Worm (Caenorhabditis elegans) whole organism, early embryonic: Measurements from ENCODE around the gene Y57G7A.6.

Experiments
- F13C5.2 ChIP-seq: sonication (generic microtip); optimal IDR thresholded peaks from 2 replicates; lab custom pipeline; 2017; ENCODE audit warnings: mild to moderate bottlenecking, missing genetic modification characterization, inconsistent platforms, missing compliant biosample characterization
- flt-1 ChIP-seq: fragments of 200-800 bp; sonication (Bioruptor generic); IDR thresholded peaks from 2 replicates; pipeline ENCODE4 v1.3.6; 2022; ENCODE audit warnings: missing genetic modification characterization, missing compliant biosample characterization
- hmbx-1 ChIP-seq: sonication (generic microtip); optimal IDR thresholded peaks from 2 replicates; lab custom pipeline; 2016; ENCODE audit warnings: mild to moderate bottlenecking, missing genetic modification characterization, missing compliant biosample characterization
- hmg-4 ChIP-seq: fragments of 200-800 bp; sonication (Bioruptor generic); optimal IDR thresholded peaks from 2 replicates; lab custom pipeline; 2018; ENCODE audit warnings: mild to moderate bottlenecking, missing genetic modification characterization, missing compliant biosample characterization
- hnd-1 ChIP-seq: sonication (generic microtip); optimal IDR thresholded peaks from 2 replicates; lab custom pipeline; 2016; ENCODE audit warnings: missing genetic modification characterization, missing compliant biosample characterization
- scrt-1 ChIP-seq: fragments of 200-800 bp; sonication (Bioruptor generic); IDR thresholded peaks from 2 replicates; pipeline ENCODE4 v1.3.6; 2022; ENCODE audit warnings: missing genetic modification characterization, missing compliant biosample characterization
- sea-1 ChIP-seq: fragments of 200-800 bp; sonication (Bioruptor generic); conservative IDR thresholded peaks from 2 replicates; pipeline ENCODE4 v1.3.6; 2022; ENCODE audit warnings: missing genetic modification characterization, missing compliant biosample characterization
- tbx-11 ChIP-seq: fragments of 200-800 bp; sonication (Bioruptor generic); IDR thresholded peaks from 2 replicates; pipeline ENCODE4 v1.3.6; 2022; ENCODE audit warnings: missing genetic modification characterization, missing compliant biosample characterization
- tra-4 ChIP-seq: sonication (generic microtip); optimal IDR thresholded peaks from 2 replicates; lab custom pipeline; 2017; ENCODE audit warnings: missing genetic modification characterization, missing compliant biosample characterization

DNA sequence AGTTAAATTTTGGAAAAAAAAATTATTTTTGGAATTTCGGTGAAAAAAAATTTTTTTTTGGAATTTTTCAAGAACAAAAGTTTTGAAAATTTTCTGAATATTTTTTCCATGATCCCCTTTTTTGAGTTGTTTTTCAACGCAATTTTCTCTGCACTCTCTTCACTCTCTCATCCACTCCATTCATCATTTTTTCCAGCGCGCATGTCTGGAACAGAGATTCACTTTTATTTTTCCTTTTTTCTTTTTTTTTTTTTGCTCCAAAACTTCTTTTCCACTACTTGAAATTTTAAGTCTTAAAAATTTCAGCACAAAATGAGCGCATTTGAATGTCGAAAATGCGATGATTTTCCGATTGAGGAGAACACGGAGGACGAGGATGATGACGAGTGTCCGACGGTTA lies 41.3 kb upstream of the Y57G7A.6 start, which contains the start of gene jip-1:
- TF ChIP-seq flt-1 (GFP tag; lab: Robert Waterston, UW) = no peak
- TF ChIP-seq scrt-1 (GFP tag; lab: Robert Waterston, UW) = no peak
- TF ChIP-seq tra-4 = no peak
- TF ChIP-seq hnd-1 = no peak
- no peak for TF ChIP-seq hmbx-1 (tag; lab: Kevin White, UChicago)
- no peak for TF ChIP-seq hmg-4 (GFP tag; lab: Kevin White, UChicago)
- TF ChIP-seq F13C5.2 (tag; lab: Kevin White, UChicago) = no peak
- TF ChIP-seq tbx-11 = no peak
- TF ChIP-seq sea-1 (GFP tag; lab: Robert Waterston, UW) = no peak
